Worm (Caenorhabditis elegans) whole organism, L1 larva: ENCODE data around the gene C16C8.25.

ENCODE experiments used
- C04F5.9 ChIP-seq: sonication (generic microtip); optimal IDR thresholded peaks from 2 replicates; lab custom pipeline; 2016; ENCODE audit warnings: missing genetic modification characterization, missing compliant biosample characterization
- blmp-1 ChIP-seq: fragments of 150-350 bp; optimal IDR thresholded peaks from 2 replicates; lab custom pipeline; 2014; ENCODE audit warnings: missing biosample characterization, missing genetic modification characterization
- egl-13 ChIP-seq: sonication (generic microtip); optimal IDR thresholded peaks from 2 replicates; lab custom pipeline; 2016; ENCODE audit warnings: missing genotype, missing genetic modification reagents, missing genetic modification characterization, missing compliant biosample characterization
- egl-27 ChIP-seq, 2 experiments: fragments of 150-350 bp in 1 of 2; sonication (generic microtip); optimal IDR thresholded peaks; 3 replicates each; lab custom pipeline; 2017 to 2018; ENCODE audit warnings: missing biosample characterization in 2 of 2, missing genetic modification characterization in 2 of 2, missing genetic modification reagents in 2 of 2
- lir-3 ChIP-seq: sonication (generic microtip); optimal IDR thresholded peaks from 2 replicates; lab custom pipeline; 2016; ENCODE audit warnings: mild to moderate bottlenecking, missing genetic modification characterization, moderate library complexity, missing compliant biosample characterization; ENCODE audit not compliant: poor library complexity
- mdl-1 ChIP-seq, 2 experiments: fragments of 150-350 bp; optimal IDR thresholded peaks; 2 replicates each; lab custom pipeline; 2014 to 2017; ENCODE audit warnings: missing biosample characterization in 2 of 2, missing genetic modification characterization in 2 of 2, inconsistent platforms in 1 of 2
- nhr-28 ChIP-seq: fragments of 150-350 bp; optimal IDR thresholded peaks from 2 replicates; lab custom pipeline; 2014; ENCODE audit warnings: missing biosample characterization, missing genetic modification characterization
- snpc-4 ChIP-seq: fragments of 150-350 bp; optimal IDR thresholded peaks from 2 replicates; lab custom pipeline; 2014; ENCODE audit warnings: missing biosample characterization, missing genetic modification characterization
- zag-1 ChIP-seq: fragments of 150-350 bp; optimal IDR thresholded peaks from 2 replicates; lab custom pipeline; 2014; ENCODE audit warnings: missing biosample characterization, missing genetic modification characterization

- no peak for TF ChIP-seq blmp-1
- TF ChIP-seq egl-27 (tag; optimal IDR thresholded peaks at IDR 0.05; lab: Kevin White, UChicago): no peak
- TF ChIP-seq egl-13 (tag; lab: Kevin White, UChicago): no peak
- no peak for TF ChIP-seq nhr-28 (tag; lab: Kevin White, UChicago)
- TF ChIP-seq mdl-1 (tag; optimal IDR thresholded peaks at IDR 0.05; lab: Kevin White, UChicago): no peak
- no peak for TF ChIP-seq snpc-4 (tag; lab: Kevin White, UChicago)
- TF ChIP-seq lir-3 (tag; lab: Kevin White, UChicago): no peak
- no peak for TF ChIP-seq C04F5.9 (tag; lab: Kevin White, UChicago)
- TF ChIP-seq zag-1 (tag; lab: Kevin White, UChicago): no peak
Measured at ce11 chrII:3459199-3459598, 10.2 kb downstream of the C16C8.25 start.
